Fruit fly (Drosophila melanogaster): ENCODE measurements around the gene CG14260.

CG14260 gene

dm6 chr3R:27288202-27289135 lies 23.2 kb downstream of the CG14260 start, which contains the start of the genes bigmax and Hmu (continued):
- TF ChIP-seq crc (GFP tag; optimal IDR thresholded peaks at IDR 0.05), result peak; percentile 88
- TF ChIP-seq ssp (GFP tag; IDR thresholded peaks at IDR 0.05), result peak; percentile 81
- TF ChIP-seq Dll (GFP tag; IDR thresholded peaks at IDR 0.05; ENCODE audit: partially characterized antibody), result peak; percentile 98
- peak; percentile 96 for TF ChIP-seq pzg (GFP tag; optimal IDR thresholded peaks at IDR 0.05)
- TF ChIP-seq CG2199 (GFP tag; IDR thresholded peaks at IDR 0.05), result no peak
- peak; percentile 92 for TF ChIP-seq CG8944 (GFP tag; optimal IDR thresholded peaks at IDR 0.05)
- TF ChIP-seq z (GFP tag; IDR thresholded peaks at IDR 0.05), result no peak
- peak; percentile 63 for TF ChIP-seq pb (GFP tag; optimal IDR thresholded peaks at IDR 0.05)
- no peak for TF ChIP-seq CG10274 (GFP tag; optimal IDR thresholded peaks at IDR 0.05)
- no peak for TF ChIP-seq hkb (optimal IDR thresholded peaks at IDR 0.05)
- TF ChIP-seq hkb (GFP tag; IDR thresholded peaks at IDR 0.05), result peak; percentile 83
- peak; percentile 63 for TF ChIP-seq CG17385 (GFP tag; optimal IDR thresholded peaks at IDR 0.05)
- peak; percentile 99 for TF ChIP-seq Med (GFP tag)
- no peak for TF ChIP-seq CG4707 (GFP tag; optimal IDR thresholded peaks at IDR 0.05)
- no peak for TF ChIP-seq sim (GFP tag; IDR thresholded peaks at IDR 0.05)
- no peak for TF ChIP-seq CG8478 (optimal IDR thresholded peaks at IDR 0.05)
- peak; percentile 77 for TF ChIP-seq CG18764 (GFP tag; optimal IDR thresholded peaks at IDR 0.05)
- peak; percentile 58; the same call in 1 of the 3 replicates for TF ChIP-seq mld (GFP tag; IDR thresholded peaks at IDR 0.05; ENCODE audit: partially characterized antibody)
- TF ChIP-seq fd3F (GFP tag; optimal IDR thresholded peaks at IDR 0.05), result peak; percentile 70
- peak; percentile 85 for TF ChIP-seq Bgb (GFP tag; IDR thresholded peaks at IDR 0.05; ENCODE audit: partially characterized antibody)
- TF ChIP-seq tll (GFP tag; optimal IDR thresholded peaks at IDR 0.05), result peak; percentile 86 to 90
- TF ChIP-seq ap (GFP tag; IDR thresholded peaks at IDR 0.05), result peak; percentile 72
- peak; percentile 20 for TF ChIP-seq CG3065 (GFP tag; optimal IDR thresholded peaks at IDR 0.05)
- TF ChIP-seq tx (GFP tag; optimal IDR thresholded peaks at IDR 0.05), result peak; percentile 85
- peak; percentile 21 for TF ChIP-seq ATbp (GFP tag; optimal IDR thresholded peaks at IDR 0.05)
- peak; percentile 86 for TF ChIP-seq CG1647 (GFP tag; optimal IDR thresholded peaks at IDR 0.05)
- peak; percentile 65 for TF ChIP-seq CG14965 (GFP tag; optimal IDR thresholded peaks at IDR 0.05; ENCODE audit: borderline replicate concordance)
- peak; percentile 6 for TF ChIP-seq CG15011 (GFP tag; optimal IDR thresholded peaks at IDR 0.05)
- peak; percentile 31 for TF ChIP-seq CG11398 (GFP tag; optimal IDR thresholded peaks at IDR 0.05)
- TF ChIP-seq sens-2 (GFP tag; IDR thresholded peaks at IDR 0.05), result 0 out of 2 replicates have a peak, but pooled peaks have one; percentile 21
- TF ChIP-seq amos (GFP tag; IDR thresholded peaks at IDR 0.05; ENCODE audit: partially characterized antibody), result peak; percentile 87
- TF ChIP-seq cato (GFP tag; optimal IDR thresholded peaks at IDR 0.05; ENCODE audit: borderline replicate concordance), result peak; percentile 4
- TF ChIP-seq inv (GFP tag; IDR thresholded peaks at IDR 0.05; ENCODE audit: partially characterized antibody), result peak; percentile 90
- TF ChIP-seq CG11695 (GFP tag; IDR thresholded peaks at IDR 0.05), result peak; percentile 78; the same call in 2 of the 3 replicates
- peak; percentile 67 for TF ChIP-seq CG12071 (GFP tag; optimal IDR thresholded peaks at IDR 0.05)
- TF ChIP-seq sc (optimal IDR thresholded peaks at IDR 0.05), result no peak
- peak; percentile 3 for TF ChIP-seq sc (GFP tag; optimal IDR thresholded peaks at IDR 0.05)
- TF ChIP-seq Jarid2 (GFP tag; optimal IDR thresholded peaks at IDR 0.05), result peak; percentile 51
- TF ChIP-seq Ssrp (tag; optimal IDR thresholded peaks at IDR 0.05), result peak; percentile 70
- peak; percentile 97 for TF ChIP-seq CG13624 (GFP tag; optimal IDR thresholded peaks at IDR 0.05)
- no peak for TF ChIP-seq prd (optimal IDR thresholded peaks at IDR 0.05)
- TF ChIP-seq prd (GFP tag; IDR thresholded peaks at IDR 0.05), result peak; percentile 84
- TF ChIP-seq CG17328 (GFP tag; IDR thresholded peaks at IDR 0.05), result peak; percentile 82
- TF ChIP-seq CG15696 (tag; optimal IDR thresholded peaks at IDR 0.05), result peak; percentile 62
- TF ChIP-seq pita (GFP tag; optimal IDR thresholded peaks at IDR 0.05), result no peak
- peak; percentile 37 for TF ChIP-seq Dp (GFP tag; optimal IDR thresholded peaks at IDR 0.05)
- TF ChIP-seq pros (GFP tag; optimal IDR thresholded peaks at IDR 0.05), result no peak
- TF ChIP-seq Bteb2 (GFP tag; optimal IDR thresholded peaks at IDR 0.05), result peak; percentile 88
- TF ChIP-seq CG7357 (GFP tag; IDR thresholded peaks at IDR 0.05), result peak; percentile 69; the same call in 2 of the 3 replicates
